Worm (Caenorhabditis elegans) whole organism, L1 larva: ENCODE data around the gene csp-2.
A peak's percentile ranks its signal among the peaks of the same experiment; 100 is the strongest.

Source experiments
- C04F5.9 ChIP-seq: sonication (generic microtip); optimal IDR thresholded peaks from 2 replicates; lab custom pipeline; 2016; ENCODE audit warnings: missing genetic modification characterization, missing compliant biosample characterization
- C16A3.4 ChIP-seq: fragments of 150-350 bp; optimal IDR thresholded peaks from 2 replicates; lab custom pipeline; 2014; ENCODE audit warnings: missing biosample characterization, missing genetic modification characterization
- C34B4.2 ChIP-seq: sonication (generic microtip); optimal IDR thresholded peaks from 2 replicates; lab custom pipeline; 2017; ENCODE audit warnings: mild to moderate bottlenecking, missing genetic modification characterization, missing compliant biosample characterization
- Y116A8C.19 ChIP-seq: sonication (generic microtip); optimal IDR thresholded peaks from 2 replicates; lab custom pipeline; 2016; ENCODE audit warnings: missing compliant biosample characterization, missing genetic modification characterization, borderline replicate concordance
- alr-1 ChIP-seq: fragments of 200-800 bp; sonication (Bioruptor generic); optimal IDR thresholded peaks from 2 replicates; lab custom pipeline; 2018; ENCODE audit warnings: borderline replicate concordance, mild to moderate bottlenecking, missing genetic modification characterization, missing compliant biosample characterization
- aly-2 ChIP-seq: fragments of 150-350 bp; optimal IDR thresholded peaks from 2 replicates; lab custom pipeline; 2014; ENCODE audit warnings: missing biosample characterization, missing genetic modification characterization
- ama-1 ChIP-seq: fragments of 150-350 bp; optimal IDR thresholded peaks from 2 replicates; lab custom pipeline; 2014
- blmp-1 ChIP-seq: fragments of 150-350 bp; optimal IDR thresholded peaks from 2 replicates; lab custom pipeline; 2014; ENCODE audit warnings: missing biosample characterization, missing genetic modification characterization
- ceh-88 ChIP-seq: fragments of 200-800 bp; sonication (Bioruptor generic); IDR thresholded peaks from 2 replicates; pipeline ENCODE4 v1.3.6; 2022; ENCODE audit warnings: missing genetic modification characterization, missing compliant biosample characterization
- ceh-90 ChIP-seq: sonication (generic microtip); optimal IDR thresholded peaks from 2 replicates; lab custom pipeline; 2016; ENCODE audit warnings: missing genetic modification characterization, missing compliant biosample characterization
- dpl-1 ChIP-seq, 3 experiments: fragments of 150-350 bp in 2 of 3; sonication (generic microtip) in 1 of 3; optimal IDR thresholded peaks; 2 replicates each; lab custom pipeline; 2014 to 2017; ENCODE audit warnings: missing biosample characterization in 3 of 3, missing genetic modification characterization in 3 of 3, missing genetic modification reagents in 3 of 3
- efl-1 ChIP-seq, 4 experiments: fragments of 150-350 bp; optimal IDR thresholded peaks in 3 of 4; peaks in 1 of 4; 1 replicate in 1 of 4; 2 replicates in 3 of 4; lab custom pipeline; 2014; ENCODE audit warnings: missing biosample characterization in 2 of 4, missing genetic modification characterization in 2 of 4, missing genetic modification reagents in 2 of 4
- egl-13 ChIP-seq: sonication (generic microtip); optimal IDR thresholded peaks from 2 replicates; lab custom pipeline; 2016; ENCODE audit warnings: missing genotype, missing genetic modification reagents, missing genetic modification characterization, missing compliant biosample characterization
- egl-27 ChIP-seq, 2 experiments: fragments of 150-350 bp in 1 of 2; sonication (generic microtip); optimal IDR thresholded peaks; 3 replicates each; lab custom pipeline; 2017 to 2018; ENCODE audit warnings: missing biosample characterization in 2 of 2, missing genetic modification characterization in 2 of 2, missing genetic modification reagents in 2 of 2
- elt-3 ChIP-seq, 6 experiments: fragments of 150-350 bp in 1 of 6; sonication (generic microtip); optimal IDR thresholded peaks; 2 replicates each; lab custom pipeline; 2017 to 2018; ENCODE audit warnings: missing biosample characterization in 6 of 6, missing genetic modification characterization in 6 of 6, inconsistent platforms in 1 of 6
- ets-5 ChIP-seq: fragments of 200-800 bp; sonication (Bioruptor generic); IDR thresholded peaks from 2 replicates; pipeline ENCODE4 v1.3.6; 2022; ENCODE audit warnings: missing genetic modification characterization, missing compliant biosample characterization
- fkh-4 ChIP-seq: sonication (generic microtip); optimal IDR thresholded peaks from 2 replicates; lab custom pipeline; 2016; ENCODE audit warnings: missing compliant biosample characterization, missing genetic modification characterization, borderline replicate concordance
- fkh-8 ChIP-seq: sonication (generic microtip); optimal IDR thresholded peaks from 2 replicates; lab custom pipeline; 2016; ENCODE audit warnings: mild to moderate bottlenecking, missing genetic modification characterization, missing compliant biosample characterization
- hlh-17 ChIP-seq: fragments of 200-800 bp; sonication (Bioruptor generic); optimal IDR thresholded peaks from 2 replicates; lab custom pipeline; 2018; ENCODE audit warnings: missing genetic modification characterization, mild to moderate bottlenecking, missing compliant biosample characterization, moderate library complexity, borderline replicate concordance
- hlh-4 ChIP-seq: sonication (generic microtip); optimal IDR thresholded peaks from 2 replicates; lab custom pipeline; 2016; ENCODE audit warnings: mild to moderate bottlenecking, missing genetic modification characterization, missing compliant biosample characterization
- jun-1 ChIP-seq: fragments of 150-350 bp; optimal IDR thresholded peaks from 2 replicates; lab custom pipeline; 2014; ENCODE audit warnings: missing biosample characterization, missing genetic modification reagents, missing genetic modification characterization
- lin-13 ChIP-seq: fragments of 150-350 bp; optimal IDR thresholded peaks from 2 replicates; lab custom pipeline; 2014; ENCODE audit warnings: missing biosample characterization, missing genetic modification reagents, missing genetic modification characterization
- lin-14 ChIP-seq: fragments of 200-800 bp; sonication (Bioruptor generic); optimal IDR thresholded peaks from 2 replicates; lab custom pipeline; 2018; ENCODE audit warnings: mild to moderate bottlenecking, missing genetic modification characterization, moderate library complexity, missing compliant biosample characterization
- lin-15B ChIP-seq: fragments of 150-350 bp; sonication (generic microtip); optimal IDR thresholded peaks from 3 replicates; lab custom pipeline; 2014; ENCODE audit warnings: missing biosample characterization, missing genetic modification characterization
- lir-3 ChIP-seq: sonication (generic microtip); optimal IDR thresholded peaks from 2 replicates; lab custom pipeline; 2016; ENCODE audit warnings: mild to moderate bottlenecking, missing genetic modification characterization, moderate library complexity, missing compliant biosample characterization; ENCODE audit not compliant: poor library complexity
- lsy-2 ChIP-seq, 2 experiments: fragments of 150-350 bp; optimal IDR thresholded peaks; 2 replicates each; lab custom pipeline; 2014; ENCODE audit warnings: missing biosample characterization in 2 of 2, missing genetic modification characterization in 2 of 2
- mab-9 ChIP-seq: fragments of 200-800 bp; sonication (Bioruptor generic); IDR thresholded peaks from 2 replicates; pipeline ENCODE4 v1.3.6; 2022; ENCODE audit warnings: missing genetic modification reagents, missing genetic modification characterization, missing compliant biosample characterization
- mdl-1 ChIP-seq, 2 experiments: fragments of 150-350 bp; optimal IDR thresholded peaks; 2 replicates each; lab custom pipeline; 2014 to 2017; ENCODE audit warnings: missing biosample characterization in 2 of 2, missing genetic modification characterization in 2 of 2, inconsistent platforms in 1 of 2
- nhr-12 ChIP-seq: sonication (generic microtip); optimal IDR thresholded peaks from 2 replicates; lab custom pipeline; 2017; ENCODE audit warnings: missing biosample characterization, missing genetic modification characterization
- nhr-19 ChIP-seq: fragments of 200-800 bp; sonication (Bioruptor generic); conservative IDR thresholded peaks from 2 replicates; pipeline ENCODE4 v1.3.6; 2022; ENCODE audit warnings: missing genetic modification characterization, missing compliant biosample characterization
- nhr-20 ChIP-seq: sonication (generic microtip); optimal IDR thresholded peaks from 2 replicates; lab custom pipeline; 2016; ENCODE audit warnings: mild to moderate bottlenecking, missing genetic modification characterization, missing compliant biosample characterization
- nhr-237 ChIP-seq: fragments of 150-350 bp; optimal IDR thresholded peaks from 2 replicates; lab custom pipeline; 2014; ENCODE audit warnings: missing biosample characterization, missing genetic modification characterization
- nhr-28 ChIP-seq: fragments of 150-350 bp; optimal IDR thresholded peaks from 2 replicates; lab custom pipeline; 2014; ENCODE audit warnings: missing biosample characterization, missing genetic modification characterization
- nhr-47 ChIP-seq: sonication (generic microtip); optimal IDR thresholded peaks from 2 replicates; lab custom pipeline; 2016; ENCODE audit warnings: mild to moderate bottlenecking, missing genetic modification characterization, moderate library complexity, missing compliant biosample characterization
- nhr-84 ChIP-seq: sonication (generic microtip); optimal IDR thresholded peaks from 2 replicates; lab custom pipeline; 2017; ENCODE audit warnings: missing biosample characterization, missing genetic modification characterization
- nhr-90 ChIP-seq: sonication (generic microtip); optimal IDR thresholded peaks from 2 replicates; lab custom pipeline; 2016; ENCODE audit warnings: mild to moderate bottlenecking, missing genetic modification characterization, missing compliant biosample characterization; ENCODE audit not compliant: poor library complexity
- pax-3 ChIP-seq: fragments of 200-800 bp; sonication (Bioruptor generic); optimal IDR thresholded peaks from 2 replicates; lab custom pipeline; 2018; ENCODE audit warnings: mild to moderate bottlenecking, missing genetic modification characterization, moderate library complexity, missing compliant biosample characterization
- skn-1 ChIP-seq: fragments of 150-350 bp; optimal IDR thresholded peaks from 2 replicates; lab custom pipeline; 2014; ENCODE audit warnings: missing biosample characterization, missing genetic modification characterization
- snpc-4 ChIP-seq: fragments of 150-350 bp; optimal IDR thresholded peaks from 2 replicates; lab custom pipeline; 2014; ENCODE audit warnings: missing biosample characterization, missing genetic modification characterization
- swsn-7 ChIP-seq: sonication (generic microtip); optimal IDR thresholded peaks from 2 replicates; lab custom pipeline; 2016; ENCODE audit warnings: missing genetic modification characterization, missing compliant biosample characterization
- tbx-2 ChIP-seq: sonication (generic microtip); optimal IDR thresholded peaks from 2 replicates; lab custom pipeline; 2016; ENCODE audit warnings: missing genetic modification characterization, missing compliant biosample characterization
- unc-130 ChIP-seq: fragments of 150-350 bp; optimal IDR thresholded peaks from 2 replicates; lab custom pipeline; 2017; ENCODE audit warnings: missing biosample characterization, missing genetic modification characterization, inconsistent platforms
- unc-62 ChIP-seq: fragments of 150-350 bp; optimal IDR thresholded peaks from 2 replicates; lab custom pipeline; 2014; ENCODE audit warnings: missing biosample characterization, missing genetic modification reagents, missing genetic modification characterization
- unc-86 ChIP-seq: sonication (generic microtip); optimal IDR thresholded peaks from 2 replicates; lab custom pipeline; 2016; ENCODE audit warnings: missing genetic modification characterization, missing compliant biosample characterization
- unc-98 ChIP-seq: fragments of 200-800 bp; sonication (Bioruptor generic); IDR thresholded peaks from 2 replicates; pipeline ENCODE4 v1.3.6; 2022; ENCODE audit warnings: missing genetic modification characterization, missing compliant biosample characterization
- vab-15 ChIP-seq: sonication (generic microtip); optimal IDR thresholded peaks from 2 replicates; lab custom pipeline; 2017; ENCODE audit warnings: missing genotype, mild to moderate bottlenecking, missing genetic modification characterization, missing compliant biosample characterization
- zag-1 ChIP-seq: fragments of 150-350 bp; optimal IDR thresholded peaks from 2 replicates; lab custom pipeline; 2014; ENCODE audit warnings: missing biosample characterization, missing genetic modification characterization
- ztf-11 ChIP-seq, 2 experiments: sonication (generic microtip); optimal IDR thresholded peaks; 2 replicates each; lab custom pipeline; 2016 to 2017; ENCODE audit warnings: missing genetic modification characterization in 2 of 2, missing biosample characterization in 1 of 2, missing compliant biosample characterization in 1 of 2

The csp-2 gene

ce11 chrIV:6321667-6322066 is 14.1 kb downstream of the csp-2 start, which contains the start of gene Y73B6BL.29 (continued):
- TF ChIP-seq ceh-90 (tag; lab: Kevin White, UChicago) (peak; percentile 100), hlh-17 (peak; percentile 70), pax-3 (tag; lab: Kevin White, UChicago) (peak; percentile 98), lsy-2 (tag; optimal IDR thresholded peaks at IDR 0.05; lab: Kevin White, UChicago) (peak; percentile 96), blmp-1 (tag; lab: Kevin White, UChicago) (peak; percentile 77), swsn-7 (peak; percentile 95), unc-98 (GFP tag; lab: Robert Waterston, UW) (peak; percentile 96), vab-15 (peak; percentile 76), ama-1 (lab: Kevin White, UChicago) (peak; percentile 72), aly-2 (tag; lab: Kevin White, UChicago) (peak; percentile 79), Y116A8C.19 (tag; lab: Kevin White, UChicago) (peak; percentile 97), fkh-4 (peak; percentile 99), zag-1 (tag; lab: Kevin White, UChicago) (no peak), ztf-11 (tag; optimal IDR thresholded peaks at IDR 0.05; lab: Kevin White, UChicago) (peak in 1 of 2 experiments; percentile 98), efl-1 (optimal IDR thresholded peaks at IDR 0.05; lab: Kevin White, UChicago) (peak; percentile 83 to 98), efl-1 (GFP tag; optimal IDR thresholded peaks at IDR 0.05 in 1 of 2; lab: Kevin White, UChicago) (peak; percentile 98 to 99), jun-1 (tag; lab: Kevin White, UChicago) (peak; percentile 73), unc-86 (tag; lab: Kevin White, UChicago) (peak; percentile 90), mdl-1 (tag; optimal IDR thresholded peaks at IDR 0.05; lab: Kevin White, UChicago) (peak in 1 of 2 experiments; percentile 82), fkh-8 (peak; percentile 92), dpl-1 (GFP tag; optimal IDR thresholded peaks at IDR 0.05; lab: Kevin White, UChicago) (peak; percentile 96 to 98 (median 97)), tbx-2 (peak; percentile 98), skn-1 (peak; percentile 83), lin-13 (peak; percentile 89), C34B4.2 (tag; lab: Kevin White, UChicago) (peak; percentile 72), snpc-4 (tag; lab: Kevin White, UChicago) (peak; percentile 87), nhr-19 (GFP tag; lab: Robert Waterston, UW) (peak; percentile 94), lin-15B (tag; lab: Kevin White, UChicago) (peak; percentile 78), nhr-237 (tag; lab: Kevin White, UChicago) (peak; percentile 19), egl-13 (peak; percentile 98), C16A3.4 (peak; percentile 83), unc-130 (tag; lab: Kevin White, UChicago) (peak; percentile 92), alr-1 (tag; lab: Kevin White, UChicago) (no peak), nhr-47 (tag; lab: Kevin White, UChicago) (peak; percentile 97), elt-3 (tag; optimal IDR thresholded peaks at IDR 0.05; lab: Kevin White, UChicago) (peak in 2 of 6 experiments; percentile 71 to 74), C04F5.9 (tag; lab: Kevin White, UChicago) (peak; percentile 96)

ce11 chrIV:6323654-6324224 is 16.2 kb downstream of the csp-2 start, which contains the start of gene sqd-1:
Gene sqd-1 (plus strand): TSS chrIV:6324174.
- TF ChIP-seq Y116A8C.19 (tag; lab: Kevin White, UChicago), result peak; percentile 8
- peak; percentile 93 for TF ChIP-seq ceh-88
- peak; percentile 96 for TF ChIP-seq mab-9
- peak in 1 of 2 experiments; percentile 97 for TF ChIP-seq ztf-11 (tag; optimal IDR thresholded peaks at IDR 0.05; lab: Kevin White, UChicago)
- peak; percentile 98 for TF ChIP-seq unc-130 (tag; lab: Kevin White, UChicago)
- TF ChIP-seq alr-1 (tag; lab: Kevin White, UChicago), result no peak
- TF ChIP-seq fkh-8, result peak; percentile 94
- TF ChIP-seq efl-1 (optimal IDR thresholded peaks at IDR 0.05; lab: Kevin White, UChicago), result peak; percentile 94 to 95
- peak; percentile 87 to 99 for TF ChIP-seq efl-1 (GFP tag; optimal IDR thresholded peaks at IDR 0.05 in 1 of 2; lab: Kevin White, UChicago)
- 0 out of 2 replicates have a peak, but pooled peaks have one; percentile 13 for TF ChIP-seq ets-5
- TF ChIP-seq hlh-4 (tag; lab: Kevin White, UChicago), result no peak
- peak; percentile 98 for TF ChIP-seq nhr-20 (tag; lab: Kevin White, UChicago)
- TF ChIP-seq nhr-84, result no peak
- peak; percentile 96 for TF ChIP-seq C16A3.4
- TF ChIP-seq nhr-28 (tag; lab: Kevin White, UChicago), result no peak
- peak; percentile 95 for TF ChIP-seq pax-3 (tag; lab: Kevin White, UChicago)
- TF ChIP-seq unc-62 (GFP tag; lab: Kevin White, UChicago), result no peak
- peak; percentile 46 for TF ChIP-seq nhr-12 (tag; lab: Kevin White, UChicago)
- TF ChIP-seq lin-14, result peak; percentile 95
- TF ChIP-seq lin-13, result peak; percentile 95
- peak; percentile 98 for TF ChIP-seq swsn-7
- peak in 1 of 2 experiments; percentile 52 for TF ChIP-seq egl-27 (tag; optimal IDR thresholded peaks at IDR 0.05; lab: Kevin White, UChicago)
- TF ChIP-seq nhr-90 (tag; lab: Kevin White, UChicago), result peak; percentile 98
- TF ChIP-seq C04F5.9 (tag; lab: Kevin White, UChicago), result peak; percentile 92
- TF ChIP-seq mdl-1 (tag; optimal IDR thresholded peaks at IDR 0.05; lab: Kevin White, UChicago), result peak in 1 of 2 experiments; percentile 92
- peak; percentile 93 for TF ChIP-seq lir-3
